Worm (Caenorhabditis elegans) whole organism, L4 larva: ENCODE results near the gene T12G3.4.

Source experiments
- aly-2 ChIP-seq: sonication (generic microtip); optimal IDR thresholded peaks from 2 replicates; lab custom pipeline; 2018; ENCODE audit warnings: missing biosample characterization, missing genetic modification characterization
- ama-1 ChIP-seq: fragments of 150-350 bp; optimal IDR thresholded peaks from 2 replicates; lab custom pipeline; 2014; ENCODE audit warnings: inconsistent platforms, mixed read lengths
- ceh-20 ChIP-seq: fragments of 200-800 bp; sonication (Bioruptor generic); IDR thresholded peaks from 2 replicates; pipeline ENCODE4 v1.3.6; 2022; ENCODE audit warnings: missing genetic modification reagents, missing genetic modification characterization, missing compliant biosample characterization
- mep-1 ChIP-seq: fragments of 150-350 bp; sonication (generic microtip); optimal IDR thresholded peaks from 3 replicates; lab custom pipeline; 2014; ENCODE audit warnings: missing biosample characterization, missing genetic modification characterization
- pha-4 ChIP-seq, 2 experiments: fragments of 150-350 bp in 1 of 2; fragments of 200-800 bp in 1 of 2; sonication (Bioruptor generic) in 1 of 2; IDR thresholded peaks in 1 of 2; optimal IDR thresholded peaks in 1 of 2; 2 replicates each; pipeline versions ENCODE4 v1.3.6 to Lab custom; 2014 to 2022; ENCODE audit warnings: missing genetic modification characterization in 2 of 2, missing genetic modification reagents in 2 of 2, missing biosample characterization in 1 of 2, missing compliant biosample characterization in 1 of 2
- unc-62 ChIP-seq, 3 experiments: fragments of 150-350 bp in 1 of 3; sonication (generic microtip); optimal IDR thresholded peaks in 2 of 3; peaks in 1 of 3; 1 replicate in 1 of 3; 2 replicates in 2 of 3; lab custom pipeline; 2014 to 2017; ENCODE audit warnings: missing biosample characterization in 3 of 3, missing genetic modification characterization in 3 of 3, missing genetic modification reagents in 3 of 3, missing genotype in 1 of 3
- zag-1 ChIP-seq: fragments of 150-350 bp; optimal IDR thresholded peaks from 2 replicates; lab custom pipeline; 2014; ENCODE audit warnings: missing biosample characterization, missing genetic modification characterization

DNA sequence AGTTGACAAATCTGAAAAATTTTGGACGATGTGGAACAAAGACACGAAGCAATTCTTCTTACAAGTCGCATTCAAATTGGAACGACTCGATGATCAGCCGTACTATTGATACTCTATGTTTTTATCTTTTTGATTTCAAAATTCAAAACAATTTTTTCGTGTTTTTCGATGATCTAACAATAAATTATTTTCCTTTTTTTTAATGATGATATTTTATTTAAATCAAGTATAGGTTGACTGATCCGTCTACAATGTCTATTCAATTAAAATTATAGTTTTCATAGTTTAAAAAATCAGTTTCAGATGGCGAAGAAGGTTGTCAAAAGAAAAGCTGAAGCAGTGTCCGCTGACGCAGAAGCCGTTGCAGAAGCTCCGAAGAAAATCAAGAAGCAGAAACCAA is 37.1 kb downstream of the T12G3.4 start, which contains the start of gene rbm-34:
- TF ChIP-seq aly-2 (tag; lab: Kevin White, UChicago) (no peak), ceh-20 (GFP tag; lab: Robert Waterston, UW) (no peak), zag-1 (tag; lab: Kevin White, UChicago) (no peak), mep-1 (tag; lab: Kevin White, UChicago) (no peak), unc-62 (GFP tag; optimal IDR thresholded peaks at IDR 0.05 in 1 of 2; lab: Kevin White, UChicago) (no peak), unc-62 (tag; optimal IDR thresholded peaks at IDR 0.05; lab: Kevin White, UChicago) (no peak), ama-1 (no peak), pha-4 (GFP tag; IDR thresholded peaks at IDR 0.05; lab: Robert Waterston, UW) (0 out of 2 replicates have a peak, but pooled peaks have one; percentile 41), pha-4 (tag; optimal IDR thresholded peaks at IDR 0.05; lab: Kevin White, UChicago) (no peak)
